Fruit fly (Drosophila melanogaster) whole organism, embryonic: Measurements from ENCODE around the gene chif.

ENCODE experiments used
- ATbp ChIP-seq: fragments of 200-800 bp; sonication (Bioruptor generic); optimal IDR thresholded peaks from 2 replicates; lab custom pipeline; 2017; ENCODE audit warnings: missing biosample characterization, mild to moderate bottlenecking, missing genetic modification characterization, missing genetic modification reagents
- Abd-B ChIP-seq: fragments of 200-800 bp; sonication (Bioruptor generic); optimal IDR thresholded peaks from 2 replicates; lab custom pipeline; 2018; ENCODE audit warnings: missing biosample characterization, mild to moderate bottlenecking, missing genetic modification characterization, moderate library complexity
- Adf1 ChIP-seq: fragments of 200-800 bp; sonication (Bioruptor generic); IDR thresholded peaks from 2 replicates; pipeline ENCODE4 v1.3.6; 2022; ENCODE audit warnings: missing biosample characterization, missing genetic modification characterization
- Aef1 ChIP-seq: fragments of 200-800 bp; sonication (Bioruptor generic); IDR thresholded peaks from 3 replicates; pipeline ENCODE4 v1.3.6; 2022; ENCODE audit warnings: missing biosample characterization, missing genetic modification characterization
- Atf3 ChIP-seq: fragments of 200-800 bp; sonication (Bioruptor generic); optimal IDR thresholded peaks from 3 replicates; lab custom pipeline; 2016; ENCODE audit warnings: missing biosample characterization, missing genetic modification characterization
- CG15269 ChIP-seq: fragments of 200-800 bp; sonication (Bioruptor generic); optimal IDR thresholded peaks from 2 replicates; lab custom pipeline; 2018; ENCODE audit warnings: missing biosample characterization, mild to moderate bottlenecking, missing genetic modification characterization, moderate library complexity
- CG17359 ChIP-seq: fragments of 200-800 bp; sonication (Bioruptor generic); optimal IDR thresholded peaks from 3 replicates; lab custom pipeline; 2018; ENCODE audit warnings: missing biosample characterization, mild to moderate bottlenecking, missing genetic modification characterization, moderate library complexity
- CG1792 ChIP-seq: fragments of 200-800 bp; sonication (Bioruptor generic); optimal IDR thresholded peaks from 2 replicates; lab custom pipeline; 2016; ENCODE audit warnings: missing biosample characterization, missing genetic modification characterization
- CG1832 ChIP-seq: fragments of 200-800 bp; sonication (Bioruptor generic); optimal IDR thresholded peaks from 2 replicates; lab custom pipeline; 2017; ENCODE audit warnings: missing biosample characterization, mild to moderate bottlenecking, missing genetic modification characterization, inconsistent platforms
- CG18476 ChIP-seq: fragments of 200-800 bp; sonication (Bioruptor generic); optimal IDR thresholded peaks from 2 replicates; lab custom pipeline; 2016; ENCODE audit warnings: missing biosample characterization, mild to moderate bottlenecking, missing genetic modification characterization
- CG2712 ChIP-seq: fragments of 200-800 bp; optimal IDR thresholded peaks from 3 replicates; lab custom pipeline; 2019; ENCODE audit warnings: missing biosample characterization, mild to moderate bottlenecking, missing genetic modification characterization, moderate library complexity
- CG31388 ChIP-seq: fragments of 200-800 bp; sonication (Bioruptor generic); optimal IDR thresholded peaks from 2 replicates; lab custom pipeline; 2016; ENCODE audit warnings: missing biosample characterization, missing genetic modification characterization
- CG3281 ChIP-seq: fragments of 200-800 bp; sonication (Bioruptor generic); optimal IDR thresholded peaks from 3 replicates; lab custom pipeline; 2017; ENCODE audit warnings: missing biosample characterization, mild to moderate bottlenecking, missing genetic modification characterization
- CG33557 ChIP-seq: fragments of 200-800 bp; sonication (Bioruptor generic); optimal IDR thresholded peaks from 2 replicates; lab custom pipeline; 2019; ENCODE audit warnings: missing biosample characterization, mild to moderate bottlenecking, missing genetic modification characterization, moderate library complexity
- CG4424 ChIP-seq: fragments of 200-800 bp; sonication (Bioruptor generic); optimal IDR thresholded peaks from 3 replicates; lab custom pipeline; 2016; ENCODE audit warnings: missing biosample characterization, missing genetic modification characterization
- CG4617 ChIP-seq: fragments of 200-800 bp; sonication (Bioruptor generic); optimal IDR thresholded peaks from 3 replicates; lab custom pipeline; 2016; ENCODE audit warnings: missing biosample characterization, missing genetic modification characterization, borderline replicate concordance
- CG5245 ChIP-seq: fragments of 200-800 bp; sonication (Bioruptor generic); optimal IDR thresholded peaks from 3 replicates; lab custom pipeline; 2016; ENCODE audit warnings: missing biosample characterization, missing genetic modification characterization
- CG7357 ChIP-seq: fragments of 200-800 bp; sonication (Bioruptor generic); IDR thresholded peaks from 3 replicates; pipeline ENCODE4 v1.3.6; 2022; ENCODE audit warnings: missing biosample characterization, missing genetic modification characterization
- CG7556 ChIP-seq: fragments of 200-800 bp; sonication (Bioruptor generic); optimal IDR thresholded peaks from 2 replicates; lab custom pipeline; 2017; ENCODE audit warnings: missing biosample characterization, mild to moderate bottlenecking, missing genetic modification characterization
- CG9437 ChIP-seq: fragments of 200-800 bp; sonication (Bioruptor generic); optimal IDR thresholded peaks from 2 replicates; lab custom pipeline; 2018; ENCODE audit warnings: missing biosample characterization, mild to moderate bottlenecking, missing genetic modification characterization
- CG9817 ChIP-seq: fragments of 200-800 bp; sonication (Bioruptor generic); optimal IDR thresholded peaks from 2 replicates; lab custom pipeline; 2018; ENCODE audit warnings: missing biosample characterization, mild to moderate bottlenecking, missing genetic modification characterization, moderate library complexity
- CG9876 ChIP-seq: fragments of 200-800 bp; sonication (Bioruptor generic); optimal IDR thresholded peaks from 2 replicates; lab custom pipeline; 2016; ENCODE audit warnings: missing biosample characterization, missing genetic modification characterization
- CrebB ChIP-seq: fragments of 200-800 bp; sonication (Bioruptor generic); optimal IDR thresholded peaks from 3 replicates; lab custom pipeline; 2018; ENCODE audit warnings: missing biosample characterization, mild to moderate bottlenecking, missing genetic modification characterization
- D19B ChIP-seq: fragments of 200-800 bp; sonication (Bioruptor generic); optimal IDR thresholded peaks from 2 replicates; lab custom pipeline; 2017; ENCODE audit warnings: missing biosample characterization, mild to moderate bottlenecking, missing genetic modification characterization
- Dll ChIP-seq: fragments of 200-800 bp; sonication (Bioruptor generic); IDR thresholded peaks from 4 replicates; pipeline ENCODE4 v1.3.6; 2022; ENCODE audit warnings: missing biosample characterization, missing genetic modification characterization; ENCODE audit not compliant: partially characterized antibody
- Ets65A ChIP-seq: fragments of 200-800 bp; sonication (Bioruptor generic); peaks from one replicate; lab custom pipeline; 2016; ENCODE audit warnings: missing biosample characterization, missing genetic modification characterization
- Gsc ChIP-seq: fragments of 200-800 bp; sonication (Bioruptor generic); IDR thresholded peaks from 2 replicates; pipeline ENCODE4 v1.3.6; 2022; ENCODE audit warnings: missing biosample characterization, missing genetic modification characterization
- HmgD ChIP-seq: fragments of 200-800 bp; sonication (Bioruptor generic); optimal IDR thresholded peaks from 3 replicates; lab custom pipeline; 2016; ENCODE audit warnings: missing biosample characterization, missing genetic modification characterization
- Hmr ChIP-seq: fragments of 200-800 bp; sonication (Bioruptor generic); optimal IDR thresholded peaks from 3 replicates; lab custom pipeline; 2017; ENCODE audit warnings: mild to moderate bottlenecking, missing biosample characterization, missing genetic modification reagents, missing genetic modification characterization
- Hr3 ChIP-seq: fragments of 200-800 bp; sonication (Bioruptor generic); optimal IDR thresholded peaks from 3 replicates; lab custom pipeline; 2016; ENCODE audit warnings: missing biosample characterization, missing genetic modification characterization
- Hsf ChIP-seq: fragments of 200-800 bp; sonication (Bioruptor generic); optimal IDR thresholded peaks from 3 replicates; lab custom pipeline; 2016; ENCODE audit warnings: missing biosample characterization, missing genetic modification characterization
- Lim3 ChIP-seq: fragments of 200-800 bp; sonication (Bioruptor generic); IDR thresholded peaks from 2 replicates; pipeline ENCODE4 v1.3.6; 2022; ENCODE audit warnings: missing biosample characterization, missing genetic modification characterization
- NC2β ChIP-seq: fragments of 200-800 bp; sonication (Bioruptor generic); optimal IDR thresholded peaks from 2 replicates; lab custom pipeline; 2016; ENCODE audit warnings: missing biosample characterization, missing genetic modification characterization
- NfI ChIP-seq: fragments of 200-800 bp; sonication (Bioruptor generic); optimal IDR thresholded peaks from 3 replicates; lab custom pipeline; 2018; ENCODE audit warnings: missing biosample characterization, mild to moderate bottlenecking, missing genetic modification characterization, moderate library complexity
- Sox102F ChIP-seq: fragments of 200-800 bp; sonication (Bioruptor generic); optimal IDR thresholded peaks from 2 replicates; lab custom pipeline; 2018; ENCODE audit warnings: missing biosample characterization, mild to moderate bottlenecking, missing genetic modification characterization, moderate library complexity
- Taf1 ChIP-seq: fragments of 200-800 bp; sonication (Bioruptor generic); IDR thresholded peaks from 2 replicates; pipeline ENCODE4 v1.3.6; 2022; ENCODE audit warnings: missing biosample characterization, missing genetic modification characterization
- dpn ChIP-seq, 2 experiments: fragments of 200-800 bp; sonication (Bioruptor generic); optimal IDR thresholded peaks; 3 replicates each; lab custom pipeline; 2016; ENCODE audit warnings: missing biosample characterization in 2 of 2, missing genetic modification characterization in 2 of 2
- eyg ChIP-seq: fragments of 200-800 bp; sonication (Bioruptor generic); optimal IDR thresholded peaks from 3 replicates; lab custom pipeline; 2016; ENCODE audit warnings: missing biosample characterization, missing genetic modification characterization
- gce ChIP-seq: fragments of 200-800 bp; sonication (Bioruptor generic); IDR thresholded peaks from 3 replicates; pipeline ENCODE4 v1.3.6; 2022; ENCODE audit warnings: missing biosample characterization, missing genetic modification characterization
- gem ChIP-seq: fragments of 200-800 bp; sonication (Bioruptor generic); optimal IDR thresholded peaks from 2 replicates; lab custom pipeline; 2019; ENCODE audit warnings: missing biosample characterization, mild to moderate bottlenecking, missing genetic modification characterization, moderate library complexity
- jigr1 ChIP-seq: fragments of 200-800 bp; sonication (Bioruptor generic); IDR thresholded peaks from 3 replicates; pipeline ENCODE4 v1.3.6; 2022; ENCODE audit warnings: missing biosample characterization, missing genetic modification characterization
- ken ChIP-seq: fragments of 200-800 bp; sonication (Bioruptor generic); IDR thresholded peaks from 3 replicates; pipeline ENCODE4 v1.3.6; 2022; ENCODE audit warnings: missing biosample characterization, missing genetic modification characterization
- kni ChIP-seq: fragments of 200-800 bp; sonication (Bioruptor generic); optimal IDR thresholded peaks from 3 replicates; lab custom pipeline; 2017; ENCODE audit warnings: mild to moderate bottlenecking, missing biosample characterization, missing genetic modification reagents, missing genetic modification characterization
- lbe ChIP-seq: fragments of 200-800 bp; sonication (Bioruptor generic); optimal IDR thresholded peaks from 2 replicates; lab custom pipeline; 2016; ENCODE audit warnings: missing biosample characterization, mild to moderate bottlenecking, missing genetic modification characterization
- maf-S ChIP-seq: fragments of 200-800 bp; sonication (Bioruptor generic); optimal IDR thresholded peaks from 2 replicates; lab custom pipeline; 2016; ENCODE audit warnings: missing biosample characterization, missing genetic modification characterization
- nau ChIP-seq: fragments of 200-800 bp; sonication (Bioruptor generic); optimal IDR thresholded peaks from 3 replicates; lab custom pipeline; 2017; ENCODE audit warnings: missing biosample characterization, mild to moderate bottlenecking, missing genetic modification characterization, missing genetic modification reagents
- ro ChIP-seq: fragments of 200-800 bp; sonication (Bioruptor generic); IDR thresholded peaks from 2 replicates; pipeline ENCODE4 v1.3.6; 2022; ENCODE audit warnings: missing biosample characterization, missing genetic modification characterization
- salm ChIP-seq: fragments of 200-800 bp; sonication (Bioruptor generic); optimal IDR thresholded peaks from 2 replicates; lab custom pipeline; 2018; ENCODE audit warnings: missing biosample characterization, mild to moderate bottlenecking, missing genetic modification characterization
- sima ChIP-seq: fragments of 200-800 bp; sonication (Bioruptor generic); optimal IDR thresholded peaks from 2 replicates; lab custom pipeline; 2016; ENCODE audit warnings: missing biosample characterization, missing genetic modification characterization

The chif gene

dm6 chr2L:16299466-16300311, 52.7 kb downstream of the chif start, which contains the start of the genes heix and CG17328 (continued):
- no peak for TF ChIP-seq Gsc (GFP tag; lab: Robert Waterston, UW)
- peak; percentile 57 for TF ChIP-seq CG1832 (GFP tag; lab: Kevin White, UChicago)
- TF ChIP-seq Taf1 (GFP tag; lab: Robert Waterston, UW) = peak; percentile 69; the same call in 1 of the 2 replicates
- peak; percentile 63 for TF ChIP-seq CG17359 (tag; lab: Kevin White, UChicago)
- TF ChIP-seq dpn (GFP tag; optimal IDR thresholded peaks at IDR 0.05; lab: Kevin White, UChicago) = peak; percentile 70 to 72
- peak; percentile 72 for TF ChIP-seq CG3281
- TF ChIP-seq NfI (GFP tag; lab: Kevin White, UChicago) = peak; percentile 67
- TF ChIP-seq Hmr (GFP tag; lab: Kevin White, UChicago) = no peak
- 0 out of 3 replicates have a peak, but pooled peaks have one; percentile 38 for TF ChIP-seq jigr1 (GFP tag; lab: Robert Waterston, UW)
- no peak for TF ChIP-seq salm (tag; lab: Kevin White, UChicago)
- no peak for TF ChIP-seq Adf1 (GFP tag; lab: Robert Waterston, UW)
- no peak for TF ChIP-seq nau (GFP tag; lab: Kevin White, UChicago)
- no peak for TF ChIP-seq kni (GFP tag; lab: Kevin White, UChicago)
- peak; percentile 6 for TF ChIP-seq CG9876 (GFP tag; lab: Kevin White, UChicago)
- TF ChIP-seq lbe = peak; percentile 7
- TF ChIP-seq gem (tag; lab: Kevin White, UChicago) = no peak
- TF ChIP-seq NC2β = peak; percentile 39
- no peak for TF ChIP-seq CG15269 (tag; lab: Kevin White, UChicago)
- TF ChIP-seq Abd-B (GFP tag; lab: Kevin White, UChicago) = no peak
- peak; percentile 76 for TF ChIP-seq Hsf (GFP tag; lab: Kevin White, UChicago)
- TF ChIP-seq D19B (GFP tag; lab: Kevin White, UChicago) = peak; percentile 68
- no peak for TF ChIP-seq Lim3 (GFP tag; lab: Robert Waterston, UW)
- peak; percentile 36 for TF ChIP-seq CG33557 (GFP tag; lab: Kevin White, UChicago)
- peak; percentile 77 for TF ChIP-seq CG4424 (GFP tag; lab: Kevin White, UChicago)
- no peak for TF ChIP-seq CG5245
- no peak for TF ChIP-seq gce (GFP tag; lab: Robert Waterston, UW)
- peak; percentile 55 for TF ChIP-seq maf-S (GFP tag; lab: Kevin White, UChicago)
- peak; percentile 34; the same call in 1 of the 3 replicates for TF ChIP-seq CG7357
- peak; percentile 49; the same call in 1 of the 4 replicates for TF ChIP-seq Dll (GFP tag; lab: Robert Waterston, UW)
- TF ChIP-seq CG31388 (GFP tag; lab: Kevin White, UChicago) = peak; percentile 6
- TF ChIP-seq ken (GFP tag; lab: Robert Waterston, UW) = peak; percentile 76
- TF ChIP-seq CG1792 (GFP tag; lab: Kevin White, UChicago) = peak; percentile 1
- peak; percentile 23 for TF ChIP-seq CrebB (tag; lab: Kevin White, UChicago)
- TF ChIP-seq ATbp (GFP tag; lab: Kevin White, UChicago) = no peak
- no peak for TF ChIP-seq Ets65A (GFP tag; lab: Kevin White, UChicago)
- TF ChIP-seq eyg (GFP tag; lab: Kevin White, UChicago) = peak; percentile 64
- TF ChIP-seq sima (GFP tag; lab: Kevin White, UChicago) = no peak
- TF ChIP-seq Atf3 (GFP tag; lab: Kevin White, UChicago) = peak; percentile 46
- peak; percentile 80 for TF ChIP-seq Aef1
- peak; percentile 72 for TF ChIP-seq CG7556 (GFP tag; lab: Kevin White, UChicago)
- TF ChIP-seq CG18476 (GFP tag; lab: Kevin White, UChicago) = peak; percentile 48
- TF ChIP-seq CG9817 (tag; lab: Kevin White, UChicago) = peak; percentile 79
- TF ChIP-seq CG4617 (GFP tag; lab: Kevin White, UChicago) = peak; percentile 94
- TF ChIP-seq ro (GFP tag; lab: Robert Waterston, UW) = no peak
- TF ChIP-seq Sox102F = no peak
- TF ChIP-seq HmgD = no peak
- peak; percentile 74 for TF ChIP-seq CG2712
- TF ChIP-seq CG9437 (GFP tag; lab: Kevin White, UChicago) = peak; percentile 92
- TF ChIP-seq Hr3 = peak; percentile 73
